Fruit fly (Drosophila melanogaster) Kc167 (cell line): ENCODE measurements around the gene CG10283.

Experiments used
- Myc ChIP-seq: fragments of >200 bp; optimal IDR thresholded peaks from 2 replicates; lab custom pipeline; 2017; ENCODE audit warnings: missing external identifiers
- Sin3A ChIP-seq: fragments of >200 bp; optimal IDR thresholded peaks from 2 replicates; lab custom pipeline; 2018; ENCODE audit warnings: missing external identifiers
- h ChIP-seq: fragments of >200 bp; optimal IDR thresholded peaks from 3 replicates; lab custom pipeline; 2018; ENCODE audit warnings: missing external identifiers
- psq ChIP-seq: fragments of >200 bp; optimal IDR thresholded peaks from 2 replicates; lab custom pipeline; 2017; ENCODE audit warnings: missing external identifiers
- ttk ChIP-seq: sonication (Bioruptor generic); optimal IDR thresholded peaks from 2 replicates; lab custom pipeline; 2017; ENCODE audit warnings: missing external identifiers

DNA sequence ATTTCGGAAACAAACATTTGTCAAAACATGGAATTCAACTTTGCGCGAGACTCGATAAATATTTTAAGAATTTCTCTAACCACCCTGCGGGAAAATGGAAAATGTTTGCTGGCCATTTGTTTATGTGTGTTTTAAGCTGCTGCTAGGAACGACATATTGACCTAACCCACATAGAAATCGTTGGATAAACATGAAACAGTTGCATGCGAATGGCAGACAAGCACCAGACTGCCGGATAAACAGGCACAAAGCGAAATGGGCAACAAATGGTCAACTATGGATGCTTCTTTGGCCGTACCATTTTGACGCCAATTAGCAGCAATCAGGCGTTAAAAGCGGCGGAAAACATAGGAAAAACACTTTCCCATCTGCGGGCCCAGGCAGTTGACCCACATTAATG, 12.5 kb upstream of the CG10283 start:
- TF ChIP-seq Sin3A (lab: Kevin White, UChicago) (no peak), psq (lab: Kevin White, UChicago) (no peak), ttk (lab: Kevin White, UChicago) (no peak), Myc (lab: Kevin White, UChicago) (no peak), h (no peak)
